Fruit fly (Drosophila melanogaster): ENCODE measurements around the gene Tektin-A.

Gene Tektin-A

dm6 chr2L:15853826-15854225 lies at the start of gene Tektin-A:
TSS of gene Tektin-A (plus strand) at chr2L:15854126.
- no peak for TF ChIP-seq crc (GFP tag; optimal IDR thresholded peaks at IDR 0.05)
- no peak for TF ChIP-seq onecut (GFP tag; IDR thresholded peaks at IDR 0.05)
- no peak for TF ChIP-seq TFAM (GFP tag; optimal IDR thresholded peaks at IDR 0.05)
- no peak for TF ChIP-seq CG4854 (GFP tag; optimal IDR thresholded peaks at IDR 0.05)
- TF ChIP-seq Xbp1 (GFP tag; optimal IDR thresholded peaks at IDR 0.05): no peak
- TF ChIP-seq Fer1 (GFP tag; optimal IDR thresholded peaks at IDR 0.05): no peak
- TF ChIP-seq unpg (GFP tag; optimal IDR thresholded peaks at IDR 0.05): no peak
- no peak for TF ChIP-seq cas (GFP tag; IDR thresholded peaks at IDR 0.05)
- TF ChIP-seq CG17612 (GFP tag; IDR thresholded peaks at IDR 0.05): no peak

dm6 chr2L:15812041-15812440 lies 41.9 kb upstream of the Tektin-A start, which contains the start of gene CG42876:
TSS of gene CG42876 (minus strand) at chr2L:15812141.
- TF ChIP-seq rib (GFP tag; IDR thresholded peaks at IDR 0.05): no peak
- no peak for TF ChIP-seq abd-A (tag; optimal IDR thresholded peaks at IDR 0.05)
- TF ChIP-seq Abd-B (GFP tag; optimal IDR thresholded peaks at IDR 0.05): no peak
- TF ChIP-seq lola (GFP tag; optimal IDR thresholded peaks at IDR 0.05): no peak
- TF ChIP-seq caup (GFP tag; optimal IDR thresholded peaks at IDR 0.05; ENCODE audit: severe bottlenecking): no peak
- no peak for TF ChIP-seq CG11398 (GFP tag; optimal IDR thresholded peaks at IDR 0.05)
- no peak for TF ChIP-seq CG10431 (GFP tag; optimal IDR thresholded peaks at IDR 0.05)
- no peak for TF ChIP-seq Lim3 (GFP tag; IDR thresholded peaks at IDR 0.05)
- TF ChIP-seq CG8290 (GFP tag; optimal IDR thresholded peaks at IDR 0.05): no peak
- TF ChIP-seq CG8290 (tag; optimal IDR thresholded peaks at IDR 0.05): no peak
- TF ChIP-seq Nf-YB (GFP tag; optimal IDR thresholded peaks at IDR 0.05): no peak
- no peak for TF ChIP-seq NC2β (GFP tag; optimal IDR thresholded peaks at IDR 0.05)
- no peak for TF ChIP-seq CG2712 (tag; optimal IDR thresholded peaks at IDR 0.05)
- no peak for TF ChIP-seq CG33557 (GFP tag; optimal IDR thresholded peaks at IDR 0.05)

dm6 chr2L:15835558-15835957 lies 18.4 kb upstream of the Tektin-A start, which contains the start of gene CG18518:
TSS of gene CG18518 (minus strand) at chr2L:15835658.
- no peak for TF ChIP-seq phol (tag; optimal IDR thresholded peaks at IDR 0.05)
- TF ChIP-seq D19A (tag; optimal IDR thresholded peaks at IDR 0.05): no peak
- no peak for TF ChIP-seq Bteb2 (GFP tag; optimal IDR thresholded peaks at IDR 0.05)
- no peak for TF ChIP-seq CG14050 (GFP tag; IDR thresholded peaks at IDR 0.05)
- no peak for TF ChIP-seq CG6654 (GFP tag; optimal IDR thresholded peaks at IDR 0.05)
- no peak for TF ChIP-seq CG13624 (GFP tag; optimal IDR thresholded peaks at IDR 0.05)
- TF ChIP-seq Lim3 (GFP tag; IDR thresholded peaks at IDR 0.05): no peak
- no peak for TF ChIP-seq CG4360 (GFP tag; IDR thresholded peaks at IDR 0.05)
- no peak for TF ChIP-seq hb (GFP tag; IDR thresholded peaks at IDR 0.05; ENCODE audit: partially characterized antibody)
- TF ChIP-seq Gsc (GFP tag; IDR thresholded peaks at IDR 0.05): no peak
- TF ChIP-seq YL-1 (GFP tag; optimal IDR thresholded peaks at IDR 0.05): no peak

dm6 chr2L:15846600-15846999 lies 7.3 kb upstream of the Tektin-A start:
- TF ChIP-seq oc (tag; optimal IDR thresholded peaks at IDR 0.05) (no peak), CG7556 (GFP tag; optimal IDR thresholded peaks at IDR 0.05) (no peak), CG4328 (GFP tag; optimal IDR thresholded peaks at IDR 0.05) (no peak), ab (GFP tag; optimal IDR thresholded peaks at IDR 0.05) (no peak), tio (GFP tag; optimal IDR thresholded peaks at IDR 0.05) (no peak), grau (tag; optimal IDR thresholded peaks at IDR 0.05) (no peak), Oaz (GFP tag; IDR thresholded peaks at IDR 0.05) (no peak), CG4820 (GFP tag; optimal IDR thresholded peaks at IDR 0.05) (no peak), fd102C (GFP tag; optimal IDR thresholded peaks at IDR 0.05) (no peak), HLH4C (GFP tag; IDR thresholded peaks at IDR 0.05; ENCODE audit: partially characterized antibody) (no peak), CG8924 (tag; optimal IDR thresholded peaks at IDR 0.05) (no peak), Jarid2 (GFP tag; optimal IDR thresholded peaks at IDR 0.05) (no peak), bsh (GFP tag; optimal IDR thresholded peaks at IDR 0.05) (no peak), CG18599 (GFP tag; optimal IDR thresholded peaks at IDR 0.05) (no peak)

All from whole organism, embryonic.